Worm (Caenorhabditis elegans) whole organism, early embryonic: ENCODE data around the gene W07E11.1.

Experiments
- B0310.2 ChIP-seq: sonication (generic microtip); optimal IDR thresholded peaks from 2 replicates; lab custom pipeline; 2016; ENCODE audit warnings: mild to moderate bottlenecking, missing genetic modification characterization, missing compliant biosample characterization
- F13C5.2 ChIP-seq: sonication (generic microtip); optimal IDR thresholded peaks from 2 replicates; lab custom pipeline; 2017; ENCODE audit warnings: mild to moderate bottlenecking, missing genetic modification characterization, inconsistent platforms, missing compliant biosample characterization
- aly-1 ChIP-seq: sonication (generic microtip); optimal IDR thresholded peaks from 2 replicates; lab custom pipeline; 2016; ENCODE audit warnings: missing genetic modification characterization, missing compliant biosample characterization
- ama-1 ChIP-seq: fragments of 150-350 bp; optimal IDR thresholded peaks from 2 replicates; lab custom pipeline; 2014
- ceh-13 ChIP-seq: fragments of 200-800 bp; sonication (Bioruptor generic); optimal IDR thresholded peaks from 2 replicates; lab custom pipeline; 2018; ENCODE audit warnings: mild to moderate bottlenecking, missing genetic modification characterization, missing compliant biosample characterization
- ceh-36 ChIP-seq: sonication (generic microtip); optimal IDR thresholded peaks from 2 replicates; lab custom pipeline; 2016; ENCODE audit warnings: missing genetic modification characterization, inconsistent platforms, missing compliant biosample characterization
- ets-7 ChIP-seq: sonication (generic microtip); optimal IDR thresholded peaks from 2 replicates; lab custom pipeline; 2016; ENCODE audit warnings: missing genotype, missing genetic modification characterization, missing compliant biosample characterization
- flt-1 ChIP-seq: fragments of 200-800 bp; sonication (Bioruptor generic); IDR thresholded peaks from 2 replicates; pipeline ENCODE4 v1.3.6; 2022; ENCODE audit warnings: missing genetic modification characterization, missing compliant biosample characterization
- hmbx-1 ChIP-seq: sonication (generic microtip); optimal IDR thresholded peaks from 2 replicates; lab custom pipeline; 2016; ENCODE audit warnings: mild to moderate bottlenecking, missing genetic modification characterization, missing compliant biosample characterization
- hmg-4 ChIP-seq: fragments of 200-800 bp; sonication (Bioruptor generic); optimal IDR thresholded peaks from 2 replicates; lab custom pipeline; 2018; ENCODE audit warnings: mild to moderate bottlenecking, missing genetic modification characterization, missing compliant biosample characterization
- hnd-1 ChIP-seq: sonication (generic microtip); optimal IDR thresholded peaks from 2 replicates; lab custom pipeline; 2016; ENCODE audit warnings: missing genetic modification characterization, missing compliant biosample characterization
- pes-1 ChIP-seq: fragments of 200-800 bp; sonication (Bioruptor generic); IDR thresholded peaks from 2 replicates; pipeline ENCODE4 v1.3.6; 2022; ENCODE audit warnings: missing genetic modification reagents, missing genetic modification characterization, missing compliant biosample characterization
- scrt-1 ChIP-seq: fragments of 200-800 bp; sonication (Bioruptor generic); IDR thresholded peaks from 2 replicates; pipeline ENCODE4 v1.3.6; 2022; ENCODE audit warnings: missing genetic modification characterization, missing compliant biosample characterization
- sea-1 ChIP-seq: fragments of 200-800 bp; sonication (Bioruptor generic); conservative IDR thresholded peaks from 2 replicates; pipeline ENCODE4 v1.3.6; 2022; ENCODE audit warnings: missing genetic modification characterization, missing compliant biosample characterization
- tbx-11 ChIP-seq: fragments of 200-800 bp; sonication (Bioruptor generic); IDR thresholded peaks from 2 replicates; pipeline ENCODE4 v1.3.6; 2022; ENCODE audit warnings: missing genetic modification characterization, missing compliant biosample characterization
- tbx-37 ChIP-seq: fragments of 200-800 bp; sonication (Bioruptor generic); conservative IDR thresholded peaks from 2 replicates; pipeline ENCODE4 v1.3.6; 2022; ENCODE audit warnings: missing genetic modification reagents, missing genetic modification characterization, missing compliant biosample characterization
- tra-4 ChIP-seq: sonication (generic microtip); optimal IDR thresholded peaks from 2 replicates; lab custom pipeline; 2017; ENCODE audit warnings: missing genetic modification characterization, missing compliant biosample characterization

The W07E11.1 gene

ce11 chrX:10078637-10079036 lies 5.8 kb upstream of the W07E11.1 start:
- no peak for TF ChIP-seq sea-1 (GFP tag; lab: Robert Waterston, UW)
- TF ChIP-seq B0310.2 (tag; lab: Kevin White, UChicago), result no peak
- TF ChIP-seq pes-1 (GFP tag; lab: Robert Waterston, UW), result no peak
- no peak for TF ChIP-seq ceh-13 (GFP tag; lab: Kevin White, UChicago)
- TF ChIP-seq aly-1 (tag; lab: Kevin White, UChicago), result no peak
- TF ChIP-seq ceh-36 (tag; lab: Kevin White, UChicago), result no peak
- no peak for TF ChIP-seq flt-1

DNA sequence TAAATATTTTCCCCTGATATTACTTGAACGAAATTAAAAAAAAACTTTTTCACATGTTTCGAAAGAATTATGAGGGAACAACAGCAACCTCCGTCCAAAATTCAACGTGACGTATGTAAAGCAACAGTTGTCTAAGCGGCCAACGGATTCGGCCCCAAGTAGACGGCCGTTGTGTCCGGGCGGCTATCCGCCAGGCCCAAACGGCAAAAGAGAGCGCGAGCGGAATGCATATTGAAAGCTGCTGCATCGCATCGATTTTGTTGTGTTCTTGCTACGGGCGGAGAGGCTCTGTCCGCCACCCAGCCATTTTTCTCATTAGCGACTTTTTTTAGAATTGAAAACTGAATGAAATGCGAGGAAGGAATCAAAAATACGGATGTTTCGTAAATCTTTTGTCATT lies 5.2 kb upstream of the W07E11.1 start:
- TF ChIP-seq scrt-1 (GFP tag; lab: Robert Waterston, UW), result no peak
- no peak for TF ChIP-seq ama-1 (lab: Kevin White, UChicago)
- TF ChIP-seq ets-7, result no peak
- TF ChIP-seq flt-1, result no peak
- no peak for TF ChIP-seq aly-1 (tag; lab: Kevin White, UChicago)
- no peak for TF ChIP-seq B0310.2 (tag; lab: Kevin White, UChicago)
- no peak for TF ChIP-seq ceh-13 (GFP tag; lab: Kevin White, UChicago)
- TF ChIP-seq hnd-1 (tag; lab: Kevin White, UChicago), result no peak
- TF ChIP-seq sea-1 (GFP tag; lab: Robert Waterston, UW), result no peak
- no peak for TF ChIP-seq pes-1 (GFP tag; lab: Robert Waterston, UW)
- no peak for TF ChIP-seq hmg-4 (GFP tag; lab: Kevin White, UChicago)
- TF ChIP-seq F13C5.2, result no peak
- TF ChIP-seq tbx-11 (GFP tag; lab: Robert Waterston, UW), result no peak
- no peak for TF ChIP-seq tra-4 (tag; lab: Kevin White, UChicago)
- TF ChIP-seq hmbx-1 (tag; lab: Kevin White, UChicago), result no peak

- no peak for TF ChIP-seq ets-7
- TF ChIP-seq B0310.2 (tag; lab: Kevin White, UChicago), result no peak
- no peak for TF ChIP-seq ceh-13 (GFP tag; lab: Kevin White, UChicago)
- TF ChIP-seq aly-1 (tag; lab: Kevin White, UChicago), result no peak
- TF ChIP-seq hnd-1 (tag; lab: Kevin White, UChicago), result no peak
- no peak for TF ChIP-seq F13C5.2
- no peak for TF ChIP-seq pes-1 (GFP tag; lab: Robert Waterston, UW)
- TF ChIP-seq ceh-36 (tag; lab: Kevin White, UChicago), result no peak
Measured at ce11 chrX:10081077-10081476, 3.3 kb upstream of the W07E11.1 start.

- no peak for TF ChIP-seq sea-1 (GFP tag; lab: Robert Waterston, UW)
- no peak for TF ChIP-seq aly-1 (tag; lab: Kevin White, UChicago)
- no peak for TF ChIP-seq hmg-4 (GFP tag; lab: Kevin White, UChicago)
- no peak for TF ChIP-seq ceh-13 (GFP tag; lab: Kevin White, UChicago)
- no peak for TF ChIP-seq ama-1 (lab: Kevin White, UChicago)
- no peak for TF ChIP-seq pes-1 (GFP tag; lab: Robert Waterston, UW)
- no peak for TF ChIP-seq tbx-37
- TF ChIP-seq flt-1, result no peak
- TF ChIP-seq hnd-1 (tag; lab: Kevin White, UChicago), result no peak
- no peak for TF ChIP-seq B0310.2 (tag; lab: Kevin White, UChicago)
- no peak for TF ChIP-seq F13C5.2
- TF ChIP-seq tbx-11 (GFP tag; lab: Robert Waterston, UW), result no peak
- no peak for TF ChIP-seq ceh-36 (tag; lab: Kevin White, UChicago)
- no peak for TF ChIP-seq hmbx-1 (tag; lab: Kevin White, UChicago)
- no peak for TF ChIP-seq scrt-1 (GFP tag; lab: Robert Waterston, UW)
- no peak for TF ChIP-seq ets-7
- no peak for TF ChIP-seq tra-4 (tag; lab: Kevin White, UChicago)
Measured at ce11 chrX:10083272-10083671, 1.1 kb upstream of the W07E11.1 start.

ce11 chrX:10085073-10085472 lies 651 bp downstream of the W07E11.1 start:
- TF ChIP-seq ceh-36 (tag; lab: Kevin White, UChicago) (no peak), tbx-11 (GFP tag; lab: Robert Waterston, UW) (no peak), hmbx-1 (tag; lab: Kevin White, UChicago) (no peak), ceh-13 (GFP tag; lab: Kevin White, UChicago) (no peak), ets-7 (no peak), ama-1 (lab: Kevin White, UChicago) (no peak), hmg-4 (GFP tag; lab: Kevin White, UChicago) (no peak), aly-1 (tag; lab: Kevin White, UChicago) (no peak), F13C5.2 (no peak), pes-1 (GFP tag; lab: Robert Waterston, UW) (no peak), tbx-37 (no peak), hnd-1 (tag; lab: Kevin White, UChicago) (no peak), B0310.2 (tag; lab: Kevin White, UChicago) (no peak), tra-4 (tag; lab: Kevin White, UChicago) (no peak), flt-1 (no peak), sea-1 (GFP tag; lab: Robert Waterston, UW) (no peak), scrt-1 (GFP tag; lab: Robert Waterston, UW) (no peak)

DNA sequence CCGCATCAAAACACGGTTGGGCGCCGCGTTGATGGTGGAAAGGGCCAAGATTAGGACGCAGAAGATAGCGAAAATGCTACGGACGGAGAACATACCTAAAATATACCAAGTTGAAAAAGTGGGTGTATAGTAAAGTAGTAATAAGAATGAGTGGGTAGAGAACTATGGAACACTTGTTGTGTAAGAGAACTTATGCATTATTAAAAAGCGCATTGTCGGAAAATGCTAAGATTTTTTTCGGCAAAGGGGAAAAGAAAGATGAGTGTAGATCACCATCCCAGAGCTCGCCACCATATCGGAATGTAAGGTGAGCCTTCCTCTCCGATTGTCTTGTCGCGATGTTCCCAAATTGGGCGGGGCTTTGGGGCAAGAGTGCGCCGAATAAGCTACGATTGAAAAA lies 3.4 kb downstream of the W07E11.1 start, which contains the start of gene flp-28:
Gene flp-28 (minus strand): TSS at position 101 of the 400 bp plus-strand sequence.
- TF ChIP-seq flt-1, result no peak
- no peak for TF ChIP-seq sea-1 (GFP tag; lab: Robert Waterston, UW)
- no peak for TF ChIP-seq scrt-1 (GFP tag; lab: Robert Waterston, UW)
- TF ChIP-seq pes-1 (GFP tag; lab: Robert Waterston, UW), result no peak
- no peak for TF ChIP-seq hnd-1 (tag; lab: Kevin White, UChicago)
- no peak for TF ChIP-seq hmbx-1 (tag; lab: Kevin White, UChicago)
- no peak for TF ChIP-seq F13C5.2
- no peak for TF ChIP-seq hmg-4 (GFP tag; lab: Kevin White, UChicago)
- TF ChIP-seq ama-1 (lab: Kevin White, UChicago), result no peak
- no peak for TF ChIP-seq ceh-13 (GFP tag; lab: Kevin White, UChicago)

DNA sequence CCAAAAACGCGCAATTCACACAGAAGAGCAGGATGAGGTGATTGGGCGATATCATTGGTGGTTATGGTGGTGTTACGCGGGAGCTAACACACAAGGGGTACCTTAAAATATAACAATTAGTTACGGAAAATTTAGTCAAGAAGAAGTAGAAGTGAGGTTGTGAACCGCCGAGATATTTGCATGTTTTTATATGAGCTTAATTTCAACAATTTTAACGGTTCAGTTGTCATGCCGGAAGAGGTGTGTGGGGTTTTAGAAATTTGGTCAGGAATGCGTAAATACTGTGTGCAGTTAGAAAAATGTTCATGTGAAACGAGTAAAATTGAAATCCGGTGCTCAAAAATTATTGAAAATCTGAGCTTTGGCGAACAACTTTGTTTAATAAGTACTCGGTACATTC lies 8.4 kb downstream of the W07E11.1 start, which contains the start of gene flp-3:
Gene flp-3 (minus strand): TSS at position 101 of the 400 bp plus-strand sequence.
- TF ChIP-seq hnd-1 (tag; lab: Kevin White, UChicago) (no peak), ets-7 (no peak), B0310.2 (tag; lab: Kevin White, UChicago) (no peak), hmbx-1 (tag; lab: Kevin White, UChicago) (no peak), hmg-4 (GFP tag; lab: Kevin White, UChicago) (no peak), sea-1 (GFP tag; lab: Robert Waterston, UW) (no peak), F13C5.2 (no peak), ceh-36 (tag; lab: Kevin White, UChicago) (no peak), tbx-37 (no peak), aly-1 (tag; lab: Kevin White, UChicago) (no peak), ama-1 (lab: Kevin White, UChicago) (no peak), tbx-11 (GFP tag; lab: Robert Waterston, UW) (no peak), scrt-1 (GFP tag; lab: Robert Waterston, UW) (no peak), pes-1 (GFP tag; lab: Robert Waterston, UW) (no peak), ceh-13 (GFP tag; lab: Kevin White, UChicago) (no peak), flt-1 (no peak), tra-4 (tag; lab: Kevin White, UChicago) (no peak)
